Fruit fly (Drosophila melanogaster): ENCODE results near the gene Mitofilin.
A peak's percentile ranks its signal among the peaks of the same experiment; 100 is the strongest.

Gene Mitofilin

dm6 chr3R:22023041-22023626 lies at the start of gene Mitofilin, which contains the start of gene mRpL35 (continued):
- TF ChIP-seq Gug (GFP tag; IDR thresholded peaks at IDR 0.05) (peak; percentile 24; the same call in 2 of the 4 replicates), CG5180 (GFP tag; optimal IDR thresholded peaks at IDR 0.05) (no peak), Abd-B (GFP tag; optimal IDR thresholded peaks at IDR 0.05) (peak; percentile 9), phol (tag; optimal IDR thresholded peaks at IDR 0.05) (peak; percentile 55), CHES-1-like (GFP tag; optimal IDR thresholded peaks at IDR 0.05) (peak; percentile 78), CG13287 (GFP tag; IDR thresholded peaks at IDR 0.05; ENCODE audit: partially characterized antibody) (peak; percentile 43), CG12391 (tag; optimal IDR thresholded peaks at IDR 0.05) (peak; percentile 41), Mes4 (GFP tag; optimal IDR thresholded peaks at IDR 0.05) (no peak), fu2 (GFP tag; optimal IDR thresholded peaks at IDR 0.05) (peak; percentile 44), Hand (GFP tag; optimal IDR thresholded peaks at IDR 0.05) (no peak), CG34376 (GFP tag; optimal IDR thresholded peaks at IDR 0.05) (peak; percentile 17), Pdp1 (GFP tag; optimal IDR thresholded peaks at IDR 0.05) (peak; percentile 62 to 98), ato (GFP tag; IDR thresholded peaks at IDR 0.05; ENCODE audit: partially characterized antibody) (peak; percentile 45), CG14050 (GFP tag; IDR thresholded peaks at IDR 0.05) (no peak), sd (tag; optimal IDR thresholded peaks at IDR 0.05) (no peak), pb (GFP tag; optimal IDR thresholded peaks at IDR 0.05) (peak; percentile 51), luna (GFP tag; optimal IDR thresholded peaks at IDR 0.05) (peak; percentile 56), vnd (GFP tag; IDR thresholded peaks at IDR 0.05; ENCODE audit: partially characterized antibody) (peak; percentile 63), HLH54F (GFP tag; optimal IDR thresholded peaks at IDR 0.05) (peak; percentile 47), chm (GFP tag; IDR thresholded peaks at IDR 0.05) (no peak), ewg (GFP tag; optimal IDR thresholded peaks at IDR 0.05) (peak; percentile 80), sug (tag; optimal IDR thresholded peaks at IDR 0.05) (peak; percentile 31), CG10543 (GFP tag; optimal IDR thresholded peaks at IDR 0.05) (peak; percentile 40), stwl (tag; optimal IDR thresholded peaks at IDR 0.05) (peak; percentile 41), HmgD (GFP tag; optimal IDR thresholded peaks at IDR 0.05) (peak; percentile 46), gcm2 (GFP tag; optimal IDR thresholded peaks at IDR 0.05) (no peak), pfk (GFP tag; optimal IDR thresholded peaks at IDR 0.05) (no peak), tll (GFP tag; optimal IDR thresholded peaks at IDR 0.05) (peak in 1 of 2 experiments; percentile 59), CG7839 (tag; optimal IDR thresholded peaks at IDR 0.05) (peak; percentile 15), lola (GFP tag; optimal IDR thresholded peaks at IDR 0.05) (peak in 1 of 3 experiments; percentile 53), Taf1 (GFP tag; IDR thresholded peaks at IDR 0.05) (no peak), CG31365 (tag; optimal IDR thresholded peaks at IDR 0.05) (no peak), CG9437 (GFP tag; optimal IDR thresholded peaks at IDR 0.05) (peak; percentile 99), NFAT (GFP tag; IDR thresholded peaks at IDR 0.05) (peak; percentile 46; the same call in 1 of the 2 replicates), CG10654 (GFP tag; optimal IDR thresholded peaks at IDR 0.05) (peak; percentile 12), slou (GFP tag; optimal IDR thresholded peaks at IDR 0.05) (peak; percentile 21), slp2 (GFP tag; optimal IDR thresholded peaks at IDR 0.05) (peak; percentile 33), dpn (GFP tag; optimal IDR thresholded peaks at IDR 0.05) (peak; percentile 37 to 69), CG13624 (GFP tag; optimal IDR thresholded peaks at IDR 0.05) (peak; percentile 36), CG8089 (GFP tag; optimal IDR thresholded peaks at IDR 0.05) (peak; percentile 7), CG14441 (GFP tag; IDR thresholded peaks at IDR 0.05) (peak; percentile 22; the same call in 1 of the 2 replicates), CG10274 (GFP tag; optimal IDR thresholded peaks at IDR 0.05) (no peak), tin (GFP tag; optimal IDR thresholded peaks at IDR 0.05) (peak; percentile 9), gro (GFP tag; optimal IDR thresholded peaks at IDR 0.05) (peak; percentile 16), gem (tag; optimal IDR thresholded peaks at IDR 0.05) (peak; percentile 47), dm (GFP tag; optimal IDR thresholded peaks at IDR 0.05) (peak; percentile 50), esg (GFP tag; conservative IDR thresholded peaks at IDR 0.05) (0 out of 2 replicates have a peak, but pooled peaks have one; percentile 21), pum (GFP tag; optimal IDR thresholded peaks at IDR 0.05) (peak; percentile 55), Hmr (GFP tag; optimal IDR thresholded peaks at IDR 0.05) (peak; percentile 21)

Data from whole organism, embryonic.